Worm (Caenorhabditis elegans) whole organism, L3 larva: ENCODE data around the gene C04E7.5.

ENCODE experiments used
- aly-2 ChIP-seq: fragments of 150-350 bp; optimal IDR thresholded peaks from 2 replicates; lab custom pipeline; 2014; ENCODE audit warnings: missing biosample characterization, missing genetic modification characterization
- egl-27 ChIP-seq: sonication (generic microtip); optimal IDR thresholded peaks from 4 replicates; lab custom pipeline; 2017; ENCODE audit warnings: missing biosample characterization, missing genetic modification reagents, missing genetic modification characterization
- elt-2 ChIP-seq: sonication (generic microtip); optimal IDR thresholded peaks from 2 replicates; lab custom pipeline; 2016; ENCODE audit warnings: missing genetic modification reagents, mild to moderate bottlenecking, missing genetic modification characterization, missing compliant biosample characterization
- lin-15B ChIP-seq: fragments of 150-350 bp; optimal IDR thresholded peaks from 2 replicates; lab custom pipeline; 2014; ENCODE audit warnings: missing biosample characterization, missing genetic modification characterization
- lin-39 ChIP-seq: fragments of 150-350 bp; optimal IDR thresholded peaks from 2 replicates; lab custom pipeline; 2018; ENCODE audit warnings: missing biosample characterization, missing genetic modification reagents, missing genetic modification characterization
- nhr-11 ChIP-seq: fragments of 150-350 bp; optimal IDR thresholded peaks from 2 replicates; lab custom pipeline; 2014; ENCODE audit warnings: missing biosample characterization, missing genetic modification characterization
- nhr-12 ChIP-seq: fragments of 150-350 bp; optimal IDR thresholded peaks from 2 replicates; lab custom pipeline; 2014; ENCODE audit warnings: missing biosample characterization, missing genetic modification characterization
- nhr-23 ChIP-seq: fragments of 150-350 bp; optimal IDR thresholded peaks from 2 replicates; lab custom pipeline; 2014; ENCODE audit warnings: missing biosample characterization, missing genetic modification reagents, missing genetic modification characterization
- nhr-77 ChIP-seq: fragments of 150-350 bp; optimal IDR thresholded peaks from 2 replicates; lab custom pipeline; 2014; ENCODE audit warnings: missing biosample characterization, missing genetic modification characterization
- pha-4 ChIP-seq: fragments of 150-350 bp; optimal IDR thresholded peaks from 2 replicates; lab custom pipeline; 2014; ENCODE audit warnings: missing biosample characterization, missing genetic modification reagents, missing genetic modification characterization
- pqm-1 ChIP-seq: fragments of 150-350 bp; optimal IDR thresholded peaks from 2 replicates; lab custom pipeline; 2017; ENCODE audit warnings: missing biosample characterization, missing genetic modification characterization, inconsistent platforms
- unc-39 ChIP-seq: sonication (generic microtip); optimal IDR thresholded peaks from 4 replicates; lab custom pipeline; 2017; ENCODE audit warnings: missing biosample characterization, missing genetic modification characterization
- ztf-4 ChIP-seq: fragments of 150-350 bp; optimal IDR thresholded peaks from 2 replicates; lab custom pipeline; 2014; ENCODE audit warnings: missing biosample characterization, missing genetic modification characterization

DNA sequence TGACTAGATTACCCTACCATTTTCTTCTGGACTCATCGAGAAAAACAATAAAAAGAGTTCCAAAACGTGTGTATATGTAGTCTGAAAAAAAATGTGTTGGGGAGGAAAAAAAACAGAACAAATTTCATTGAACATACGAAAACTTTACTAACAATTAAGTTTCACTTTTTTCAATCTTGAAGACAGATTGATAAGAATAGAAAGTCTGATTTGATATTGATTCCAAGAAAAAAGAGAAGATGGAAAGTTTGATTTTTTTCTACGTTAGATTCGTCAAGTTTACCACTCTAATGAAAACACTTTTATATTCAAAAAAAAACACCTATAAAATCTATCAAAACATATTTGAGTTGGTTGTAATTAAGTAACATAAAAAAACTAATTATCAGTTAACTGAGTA, 29.9 kb downstream of the C04E7.5 start, which contains the start of gene R04A9.9:
- TF ChIP-seq pqm-1 (no peak), ztf-4 (no peak), nhr-77 (tag; lab: Kevin White, UChicago) (no peak), nhr-12 (tag; lab: Kevin White, UChicago) (no peak), nhr-11 (tag; lab: Kevin White, UChicago) (no peak), pha-4 (tag; lab: Kevin White, UChicago) (no peak), unc-39 (tag; lab: Kevin White, UChicago) (no peak), egl-27 (tag; lab: Kevin White, UChicago) (no peak), elt-2 (tag; lab: Kevin White, UChicago) (no peak), lin-15B (tag; lab: Kevin White, UChicago) (no peak), lin-39 (tag; lab: Kevin White, UChicago) (no peak), aly-2 (tag; lab: Kevin White, UChicago) (no peak), nhr-23 (tag; lab: Kevin White, UChicago) (no peak)
